Worm (Caenorhabditis elegans) whole organism, mixed stage, embryonic: ENCODE measurements around the gene Y102A5C.40.
"Not testable (repeated sequence)": the region's sequence is repeated elsewhere in the genome, so short reads cannot be mapped to it uniquely, and the experiment has no call there.

Experiments used
- blmp-1 ChIP-seq: fragments of 150-350 bp; optimal IDR thresholded peaks from 2 replicates; lab custom pipeline; 2014; ENCODE audit warnings: missing biosample characterization, missing genetic modification characterization
- ceh-39 ChIP-seq: fragments of 150-350 bp; optimal IDR thresholded peaks from 2 replicates; lab custom pipeline; 2014; ENCODE audit warnings: missing biosample characterization, missing genetic modification characterization
- ceh-43 ChIP-seq: fragments of 200-800 bp; sonication (Bioruptor generic); optimal IDR thresholded peaks from 2 replicates; lab custom pipeline; 2018; ENCODE audit warnings: mild to moderate bottlenecking, missing genetic modification characterization, moderate library complexity, missing compliant biosample characterization
- ceh-83 ChIP-seq: fragments of 200-800 bp; sonication (Bioruptor generic); optimal IDR thresholded peaks from 2 replicates; lab custom pipeline; 2018; ENCODE audit warnings: mild to moderate bottlenecking, missing genetic modification characterization, missing compliant biosample characterization
- ces-1 ChIP-seq: fragments of 150-350 bp; optimal IDR thresholded peaks from 2 replicates; lab custom pipeline; 2014; ENCODE audit warnings: missing biosample characterization, missing genetic modification reagents, missing genetic modification characterization
- cnd-1 ChIP-seq: fragments of 200-800 bp; sonication (Bioruptor generic); optimal IDR thresholded peaks from 2 replicates; lab custom pipeline; 2018; ENCODE audit warnings: mild to moderate bottlenecking, missing genetic modification characterization, missing compliant biosample characterization
- drap-1 ChIP-seq: fragments of 200-800 bp; sonication (Bioruptor generic); optimal IDR thresholded peaks from 3 replicates; lab custom pipeline; 2018; ENCODE audit warnings: mild to moderate bottlenecking, missing genetic modification characterization, missing compliant biosample characterization
- flh-1 ChIP-seq: fragments of 200-800 bp; sonication (Bioruptor generic); optimal IDR thresholded peaks from 2 replicates; lab custom pipeline; 2018; ENCODE audit warnings: mild to moderate bottlenecking, missing genetic modification characterization, moderate library complexity, missing compliant biosample characterization
- ham-2 ChIP-seq: fragments of 200-800 bp; sonication (Bioruptor generic); optimal IDR thresholded peaks from 2 replicates; lab custom pipeline; 2018; ENCODE audit warnings: mild to moderate bottlenecking, missing genetic modification characterization, missing compliant biosample characterization
- hlh-1 ChIP-seq: fragments of 150-350 bp; optimal IDR thresholded peaks from 2 replicates; lab custom pipeline; 2014; ENCODE audit warnings: missing biosample characterization, missing genetic modification reagents, missing genetic modification characterization
- lsy-2 ChIP-seq: fragments of 150-350 bp; optimal IDR thresholded peaks from 2 replicates; lab custom pipeline; 2014; ENCODE audit warnings: missing biosample characterization, missing genetic modification characterization
- mep-1 ChIP-seq: fragments of 150-350 bp; optimal IDR thresholded peaks from 2 replicates; lab custom pipeline; 2017; ENCODE audit warnings: missing biosample characterization, missing genetic modification reagents, missing genetic modification characterization, inconsistent platforms
- mls-2 ChIP-seq: sonication (generic microtip); optimal IDR thresholded peaks from 2 replicates; lab custom pipeline; 2016; ENCODE audit warnings: mild to moderate bottlenecking, missing genetic modification characterization, moderate library complexity, missing compliant biosample characterization
- nhr-12 ChIP-seq: fragments of 150-350 bp; optimal IDR thresholded peaks from 2 replicates; lab custom pipeline; 2014; ENCODE audit warnings: missing biosample characterization, missing genetic modification characterization
- nhr-2 ChIP-seq: fragments of 150-350 bp; optimal IDR thresholded peaks from 2 replicates; lab custom pipeline; 2014; ENCODE audit warnings: missing biosample characterization, missing genetic modification characterization
- nhr-28 ChIP-seq: fragments of 150-350 bp; optimal IDR thresholded peaks from 2 replicates; lab custom pipeline; 2014; ENCODE audit warnings: missing biosample characterization, missing genetic modification characterization
- nhr-76 ChIP-seq: sonication (generic microtip); optimal IDR thresholded peaks from 2 replicates; lab custom pipeline; 2017; ENCODE audit warnings: missing biosample characterization, missing genetic modification characterization
- sptf-1 ChIP-seq: sonication (generic microtip); optimal IDR thresholded peaks from 2 replicates; lab custom pipeline; 2017; ENCODE audit warnings: mild to moderate bottlenecking, missing genetic modification characterization, moderate library complexity, missing compliant biosample characterization
- tbx-8 ChIP-seq: fragments of 200-800 bp; sonication (Bioruptor generic); optimal IDR thresholded peaks from 2 replicates; lab custom pipeline; 2018; ENCODE audit warnings: mild to moderate bottlenecking, missing genetic modification characterization, moderate library complexity, missing compliant biosample characterization
- unc-120 ChIP-seq: sonication (generic microtip); optimal IDR thresholded peaks from 2 replicates; lab custom pipeline; 2017; ENCODE audit warnings: missing genetic modification characterization, missing compliant biosample characterization; ENCODE audit not compliant: poor library complexity, severe bottlenecking
- unc-39 ChIP-seq: fragments of 150-350 bp; optimal IDR thresholded peaks from 2 replicates; lab custom pipeline; 2014; ENCODE audit warnings: missing biosample characterization, missing genetic modification characterization
- unc-62 ChIP-seq: fragments of 150-350 bp; optimal IDR thresholded peaks from 2 replicates; lab custom pipeline; 2014; ENCODE audit warnings: missing biosample characterization, missing genetic modification reagents, missing genetic modification characterization

Y102A5C.40 gene

DNA sequence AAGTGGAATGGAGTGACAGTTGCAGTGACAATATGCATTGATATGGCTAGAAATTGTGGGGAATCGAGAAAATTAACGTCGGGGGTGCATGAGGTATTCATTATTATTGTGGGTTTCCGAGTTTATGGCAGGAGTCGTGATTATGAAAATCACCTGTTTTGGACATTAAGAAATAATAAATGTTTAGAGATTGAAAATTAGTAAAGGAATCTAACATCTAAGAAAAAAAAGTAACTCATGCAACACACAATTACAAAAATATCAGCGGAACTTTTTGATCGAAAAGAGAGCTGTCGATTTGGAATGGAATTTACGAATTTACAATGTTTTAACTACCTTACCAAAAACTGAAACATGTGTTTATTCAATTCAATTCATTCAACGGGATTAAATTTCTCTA, 32.2 kb downstream of the Y102A5C.40 start, which contains the start of gene srh-206:
Gene srh-206 (minus strand): TSS at position 101 of the 400 bp plus-strand sequence.
- TF ChIP-seq ham-2 (GFP tag; lab: Kevin White, UChicago) (no peak), ceh-83 (GFP tag; lab: Kevin White, UChicago) (no peak), nhr-12 (tag; lab: Kevin White, UChicago) (no peak), lsy-2 (no peak)
- TF ChIP-seq, all 35 proteins: peak for 0

DNA sequence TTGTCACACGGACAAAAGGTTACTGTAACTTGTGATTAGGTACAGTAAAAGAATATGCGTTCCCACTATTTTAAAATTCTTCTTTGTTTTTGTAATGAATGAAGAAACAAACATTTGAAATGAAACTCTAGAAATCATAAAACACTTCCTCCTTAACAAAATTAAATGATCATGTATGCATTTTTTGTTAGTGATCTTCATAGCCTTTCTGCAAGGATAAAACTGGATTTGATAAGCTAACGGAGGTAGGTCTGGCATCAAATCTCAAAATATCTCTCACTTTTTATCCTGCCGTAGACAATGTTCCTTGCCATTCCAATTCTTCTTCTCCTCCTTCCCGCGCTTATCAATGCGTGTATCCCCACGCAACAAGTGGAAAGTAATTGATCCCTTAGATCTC, 35.4 kb downstream of the Y102A5C.40 start, which contains the start of gene clec-238:
Gene clec-238 (plus strand): TSS at position 301 of the 400 bp plus-strand sequence.
- TF ChIP-seq blmp-1: no peak
- no peak for TF ChIP-seq ceh-83 (GFP tag; lab: Kevin White, UChicago)
- TF ChIP-seq ceh-39 (tag; lab: Kevin White, UChicago): no peak
- no peak for TF ChIP-seq nhr-12 (tag; lab: Kevin White, UChicago)
- no peak for TF ChIP-seq mls-2 (tag; lab: Kevin White, UChicago)
- no peak for TF ChIP-seq cnd-1 (tag; lab: Kevin White, UChicago)
- no peak for TF ChIP-seq unc-120
- TF ChIP-seq nhr-76 (tag; lab: Kevin White, UChicago): no peak

DNA sequence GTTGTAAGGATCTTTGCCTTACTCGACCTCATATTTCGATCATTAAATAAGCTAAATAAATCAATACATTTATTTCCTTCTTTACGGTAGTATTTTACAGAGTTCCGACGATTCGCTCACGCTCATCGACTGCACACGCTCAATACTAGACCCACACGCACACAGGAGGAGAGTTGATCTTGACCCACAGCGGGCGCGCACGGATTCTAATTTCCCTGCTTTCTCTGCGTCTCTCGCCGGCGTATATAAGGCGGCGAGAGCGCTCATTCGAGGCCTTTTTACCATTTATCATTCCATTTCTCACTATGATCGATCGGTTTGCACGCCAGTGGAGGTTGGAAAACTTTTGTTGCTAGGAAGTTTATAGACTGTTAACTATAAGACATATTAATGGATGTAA, 36.9 kb downstream of the Y102A5C.40 start:
- TF ChIP-seq flh-1 (no peak), hlh-1 (tag; lab: Kevin White, UChicago) (no peak), unc-120 (no peak), nhr-12 (tag; lab: Kevin White, UChicago) (no peak), nhr-2 (tag; lab: Kevin White, UChicago) (no peak), tbx-8 (GFP tag; lab: Kevin White, UChicago) (no peak), ceh-39 (tag; lab: Kevin White, UChicago) (no peak), drap-1 (GFP tag; lab: Kevin White, UChicago) (no peak), cnd-1 (tag; lab: Kevin White, UChicago) (no peak), ces-1 (GFP tag; lab: Kevin White, UChicago) (no peak), nhr-28 (no peak), unc-39 (tag; lab: Kevin White, UChicago) (no peak)
- TF ChIP-seq, all 35 proteins: peak for 0

DNA sequence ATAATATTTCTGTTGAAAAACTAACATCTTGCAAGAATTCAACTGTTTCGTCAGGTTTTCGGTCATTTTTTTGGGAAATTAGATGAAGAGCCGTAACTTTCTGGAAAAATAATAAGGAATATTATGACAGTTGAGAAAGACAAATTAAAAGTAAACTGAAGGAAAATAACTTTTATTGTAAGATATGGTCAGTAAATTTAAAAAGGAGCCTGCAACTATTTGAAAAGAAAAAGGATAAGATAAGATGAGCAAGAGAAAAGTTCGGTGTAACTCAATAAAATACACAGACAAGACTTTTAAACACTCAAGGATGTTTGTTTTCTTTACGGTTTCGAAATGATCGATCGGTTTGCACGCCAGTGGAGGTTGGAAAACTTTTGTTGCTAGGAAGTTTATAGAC, 37.3 kb downstream of the Y102A5C.40 start, which contains the start of gene fbxa-111:
Gene fbxa-111 (minus strand): TSS at position 101 of the 400 bp plus-strand sequence.
- not testable (repeated sequence) for TF ChIP-seq mep-1 (tag; lab: Kevin White, UChicago); sptf-1 (tag; lab: Kevin White, UChicago); ceh-43 (GFP tag; lab: Kevin White, UChicago)
- TF ChIP-seq, all 35 proteins: peak for 0; not testable (repeated sequence) for 35

DNA sequence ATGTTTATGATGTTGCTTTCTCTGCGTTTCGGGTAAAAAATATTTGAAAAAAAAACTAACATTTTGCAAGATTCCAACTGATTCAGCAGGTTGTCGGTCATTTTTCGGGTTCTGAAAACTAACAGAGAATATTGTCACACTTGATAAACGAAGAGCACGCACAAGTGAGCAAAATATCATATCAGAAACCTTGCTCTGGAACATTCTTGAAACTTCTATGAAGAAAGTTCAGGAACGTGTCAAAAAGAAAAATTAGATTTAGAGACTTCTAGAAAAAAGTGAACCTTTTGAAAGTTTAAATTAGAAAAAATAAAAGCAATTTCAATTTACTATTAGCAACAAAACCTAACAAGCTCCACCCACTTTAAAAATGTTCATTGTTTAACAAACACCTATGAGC, 38.9 kb downstream of the Y102A5C.40 start, which contains the start of gene fbxa-112:
Gene fbxa-112 (minus strand): TSS at position 101 of the 400 bp plus-strand sequence.
- TF ChIP-seq ceh-39 (tag; lab: Kevin White, UChicago); hlh-1 (tag; lab: Kevin White, UChicago); lsy-2: not testable (repeated sequence)

DNA sequence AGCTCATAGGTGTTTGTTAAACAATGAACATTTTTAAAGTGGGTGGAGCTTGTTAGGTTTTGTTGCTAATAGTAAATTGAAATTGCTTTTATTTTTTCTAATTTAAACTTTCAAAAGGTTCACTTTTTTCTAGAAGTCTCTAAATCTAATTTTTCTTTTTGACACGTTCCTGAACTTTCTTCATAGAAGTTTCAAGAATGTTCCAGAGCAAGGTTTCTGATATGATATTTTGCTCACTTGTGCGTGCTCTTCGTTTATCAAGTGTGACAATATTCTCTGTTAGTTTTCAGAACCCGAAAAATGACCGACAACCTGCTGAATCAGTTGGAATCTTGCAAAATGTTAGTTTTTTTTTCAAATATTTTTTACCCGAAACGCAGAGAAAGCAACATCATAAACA, 48.2 kb downstream of the Y102A5C.40 start, which contains the start of gene fbxa-148:
Gene fbxa-148 (plus strand): TSS at position 301 of the 400 bp plus-strand sequence.
- not testable (repeated sequence) for TF ChIP-seq nhr-12 (tag; lab: Kevin White, UChicago); nhr-76 (tag; lab: Kevin White, UChicago); unc-62
